Fruit fly (Drosophila melanogaster): Measurements from ENCODE around the gene CG4502.

DNA sequence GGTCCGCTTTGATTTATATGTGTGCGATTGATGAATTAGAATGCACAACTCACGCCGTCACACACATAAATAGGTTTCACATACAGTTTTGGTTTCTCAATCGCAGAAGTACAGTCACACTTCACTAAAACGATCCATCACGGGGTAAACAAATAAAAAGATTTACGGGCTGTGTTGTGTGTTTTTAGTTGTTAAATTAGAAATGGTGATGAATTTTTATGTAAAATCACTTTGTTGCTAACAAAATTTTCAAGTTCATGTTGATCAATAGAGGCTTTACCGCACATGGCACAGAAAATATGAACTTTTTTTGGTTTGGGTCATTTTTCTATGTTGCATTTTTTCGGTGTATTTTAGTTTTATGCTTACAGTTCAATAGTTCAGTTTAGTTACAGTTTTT is 55.1 kb downstream of the CG4502 start:
- TF ChIP-seq Sox14 (GFP tag; optimal IDR thresholded peaks at IDR 0.05) (no peak), Ets21C (GFP tag; optimal IDR thresholded peaks at IDR 0.05) (no peak), pdm3 (GFP tag; optimal IDR thresholded peaks at IDR 0.05) (no peak), CG4318 (GFP tag; optimal IDR thresholded peaks at IDR 0.05) (no peak), salr (GFP tag; optimal IDR thresholded peaks at IDR 0.05) (no peak), CG6163 (GFP tag; IDR thresholded peaks at IDR 0.05) (0 out of 3 replicates have a peak, but pooled peaks have one; percentile 35), fkh (GFP tag; optimal IDR thresholded peaks at IDR 0.05) (no peak), CG11762 (GFP tag; optimal IDR thresholded peaks at IDR 0.05; ENCODE audit: insufficient read depth) (no peak), Sox102F (GFP tag; optimal IDR thresholded peaks at IDR 0.05) (no peak), CG6276 (GFP tag; optimal IDR thresholded peaks at IDR 0.05) (no peak), eg (GFP tag; IDR thresholded peaks at IDR 0.05) (peak; percentile 53; the same call in 1 of the 3 replicates), Hr38 (GFP tag; optimal IDR thresholded peaks at IDR 0.05) (no peak), CG3032 (tag; optimal IDR thresholded peaks at IDR 0.05) (no peak), CG6854 (GFP tag; optimal IDR thresholded peaks at IDR 0.05) (no peak)

Measured in whole organism, prepupa.